Fruit fly (Drosophila melanogaster): Measurements from ENCODE around the gene wit.

The wit gene

DNA sequence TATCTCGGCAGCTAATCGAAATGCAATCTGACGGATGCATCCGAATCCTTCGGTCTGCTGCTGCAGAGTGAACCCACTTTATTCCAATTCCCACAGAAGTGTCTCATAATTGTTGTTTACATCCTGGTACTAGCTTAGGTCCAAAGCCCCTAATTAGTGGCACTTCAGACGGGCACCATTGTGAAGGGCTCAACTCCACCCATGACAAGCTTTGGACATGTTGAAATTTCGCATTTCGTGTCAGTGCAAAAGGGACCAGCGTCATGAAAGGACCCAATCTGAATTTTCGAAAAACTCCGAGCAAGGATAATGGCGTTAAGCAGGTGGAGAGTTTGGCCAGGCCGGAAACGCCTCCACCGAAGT, 45.0 kb downstream of the wit start, which contains the start of gene Gr64a:
Gr64a (plus strand) TSS at position 264 of the 363 bp plus-strand sequence.
- TF ChIP-seq CTCF (optimal IDR thresholded peaks at IDR 0.05) (no peak), CG8478 (optimal IDR thresholded peaks at IDR 0.05) (no peak)

DNA sequence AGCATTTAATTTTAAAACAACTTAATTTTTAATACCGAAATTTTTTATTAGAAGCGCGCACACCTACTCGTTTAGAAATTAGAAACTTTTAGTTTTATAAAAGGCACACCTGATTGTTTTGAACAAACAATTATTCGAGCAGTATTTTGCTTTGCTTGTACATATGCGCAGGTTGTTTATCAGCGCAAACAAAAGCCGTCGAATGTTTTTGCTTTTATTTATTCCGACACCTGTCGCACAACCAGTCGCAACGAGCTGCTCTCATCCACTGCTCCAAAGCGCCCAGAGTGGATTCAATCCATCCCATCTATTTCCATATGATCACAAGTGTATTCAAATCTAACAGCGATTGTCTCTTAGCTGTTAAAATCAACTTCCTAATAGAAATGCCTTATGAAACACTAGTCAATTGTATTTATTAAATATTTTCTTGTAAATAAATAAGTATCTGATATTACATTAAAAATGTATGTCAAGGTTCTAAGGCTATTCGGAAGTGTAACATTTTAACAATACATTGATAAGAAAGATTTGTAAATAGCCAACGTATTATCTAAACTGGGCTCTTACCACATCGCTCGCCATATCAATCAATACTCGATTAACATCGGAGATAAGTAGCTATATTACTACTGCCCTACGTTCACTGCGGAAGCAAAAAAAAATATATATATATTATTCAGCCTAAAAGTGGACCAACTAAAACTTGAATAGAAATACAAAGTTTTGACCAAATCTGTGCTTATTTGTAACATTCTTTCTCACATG, 45.6 kb downstream of the wit start, which contains the start of gene CG11594:
CG11594 (minus strand) TSS at position 274 of the 768 bp plus-strand sequence.
- TF ChIP-seq CTCF (optimal IDR thresholded peaks at IDR 0.05), result no peak
- TF ChIP-seq CG8478 (optimal IDR thresholded peaks at IDR 0.05), result no peak

DNA sequence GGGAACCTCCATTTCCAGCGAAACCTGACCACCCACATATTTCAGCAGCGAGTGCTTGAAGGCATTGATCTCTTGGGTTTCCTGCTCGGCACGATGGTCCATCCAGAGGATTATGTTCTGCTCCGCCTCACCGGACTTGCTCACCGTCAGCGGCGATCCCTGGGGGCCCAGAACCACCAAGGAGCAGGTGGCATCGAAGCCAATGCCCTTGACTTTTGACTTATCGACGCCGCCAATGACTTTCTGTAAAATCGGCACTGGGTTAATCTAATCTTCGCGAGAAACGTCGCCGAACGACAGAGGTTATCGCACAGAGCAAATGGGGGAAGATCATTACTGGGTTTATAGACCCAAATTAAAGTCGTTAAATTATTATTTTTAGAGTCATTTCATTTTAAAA, 47.1 kb downstream of the wit start:
- TF ChIP-seq CTCF (optimal IDR thresholded peaks at IDR 0.05) (no peak), CG8478 (optimal IDR thresholded peaks at IDR 0.05) (no peak)

DNA sequence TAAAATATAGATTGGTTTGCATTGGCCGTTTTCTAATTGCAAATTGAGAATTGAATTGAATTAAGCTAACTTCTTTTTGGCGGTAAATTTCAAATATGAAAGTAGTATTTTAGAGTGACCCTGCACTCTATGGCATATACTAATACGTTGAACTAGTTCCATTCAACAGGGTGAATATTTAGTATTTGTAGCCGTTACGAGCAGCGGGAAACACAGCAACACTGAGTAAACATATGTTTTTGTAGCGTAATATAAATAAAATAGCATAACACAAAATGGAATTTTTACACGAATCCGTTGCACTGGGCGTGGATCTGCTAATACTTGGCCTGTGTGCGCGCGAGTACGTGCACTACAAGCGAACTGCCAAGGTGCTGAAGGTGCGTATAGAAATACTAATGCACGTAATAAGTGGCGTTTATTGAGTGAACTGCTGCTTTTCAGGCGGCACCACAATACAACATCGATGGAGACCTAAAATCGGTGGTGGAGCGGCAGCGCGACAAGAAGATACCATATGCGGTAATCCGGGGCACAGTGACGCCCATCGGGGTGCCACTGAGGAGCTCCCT, 50.2 kb downstream of the wit start, which contains the start of gene Mul1:
Mul1 (plus strand) TSS at position 198 of the 572 bp plus-strand sequence.
- TF ChIP-seq CG8478 (optimal IDR thresholded peaks at IDR 0.05), result no peak
- TF ChIP-seq CTCF (optimal IDR thresholded peaks at IDR 0.05), result no peak

DNA sequence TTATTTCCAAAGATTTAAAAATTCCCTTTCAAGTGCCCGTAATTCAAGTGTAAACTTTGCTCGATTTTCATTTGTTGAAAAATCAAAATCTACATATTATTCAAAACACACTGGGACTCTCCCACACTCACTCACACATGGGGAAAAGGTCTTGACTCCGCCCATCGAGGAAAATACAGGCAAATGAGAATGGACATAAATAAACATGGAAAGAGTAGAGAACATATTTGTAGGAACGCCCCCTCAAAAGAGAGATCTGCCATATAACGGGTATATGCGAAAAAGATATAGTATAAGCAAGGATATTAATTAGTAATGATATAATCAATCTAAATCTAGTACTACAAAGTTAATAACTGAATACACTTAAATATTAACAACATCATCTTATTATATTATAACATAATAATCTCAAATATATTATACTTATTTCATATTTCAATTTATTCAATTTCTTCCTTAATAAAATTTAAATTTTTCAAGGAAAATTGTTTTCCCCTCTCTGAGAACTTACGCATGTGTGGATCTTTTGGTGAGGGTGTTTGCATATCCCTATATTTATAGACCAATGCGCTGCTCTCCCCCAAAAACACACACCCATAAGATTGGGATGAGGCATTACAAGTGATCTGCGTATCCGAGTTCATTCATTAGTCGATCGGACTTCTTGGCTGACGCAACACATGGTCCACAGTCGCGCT, 53.1 kb downstream of the wit start, which contains the start of gene FoxL1:
FoxL1 (plus strand) TSS at position 651 of the 701 bp plus-strand sequence.
- TF ChIP-seq CG8478 (optimal IDR thresholded peaks at IDR 0.05) (no peak), CTCF (optimal IDR thresholded peaks at IDR 0.05) (no peak)

DNA sequence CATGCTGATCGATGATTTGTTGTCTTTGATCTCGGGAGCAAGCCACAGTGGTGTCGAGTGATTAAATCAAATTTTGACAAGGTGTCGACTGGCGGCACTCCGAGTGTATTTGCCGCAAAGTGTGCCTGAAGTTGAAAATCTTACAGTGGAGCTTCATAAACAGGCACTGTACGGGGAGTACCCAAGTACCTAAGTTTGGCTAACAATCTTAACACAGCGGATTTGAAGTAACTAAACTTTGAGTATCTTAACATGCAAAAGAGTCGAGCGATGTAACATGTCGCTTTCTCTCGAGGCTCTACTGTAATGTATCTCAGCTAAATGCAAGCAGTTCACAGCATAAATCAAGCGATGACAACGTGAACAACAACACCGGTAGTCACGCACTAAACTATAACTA, 54.8 kb downstream of the wit start:
- TF ChIP-seq CTCF (optimal IDR thresholded peaks at IDR 0.05), result no peak

DNA sequence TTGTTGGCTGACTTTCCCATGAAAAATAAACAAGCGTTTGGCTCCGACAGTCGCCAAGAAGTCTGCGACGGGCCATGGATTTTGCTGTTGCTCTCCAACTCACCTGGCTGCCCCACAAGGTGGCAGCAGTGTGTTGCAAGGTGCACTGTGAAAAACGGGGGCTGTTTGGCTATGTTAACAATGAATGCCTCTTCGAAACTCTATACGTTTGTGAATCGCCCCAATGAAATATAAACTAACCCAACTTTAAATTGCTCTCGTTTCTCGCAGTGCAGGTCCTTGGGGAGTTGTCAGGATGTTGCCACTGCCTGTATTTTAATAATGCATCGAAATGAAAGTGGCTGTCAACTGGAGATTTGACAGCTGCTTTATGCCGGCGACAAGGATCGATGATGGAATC, 57.2 kb downstream of the wit start:
- TF ChIP-seq CTCF (optimal IDR thresholded peaks at IDR 0.05) (no peak), CG8478 (optimal IDR thresholded peaks at IDR 0.05) (no peak)

All from S2 (cell line).